Worm (Caenorhabditis elegans): ENCODE results near the gene ctl-2.

DNA sequence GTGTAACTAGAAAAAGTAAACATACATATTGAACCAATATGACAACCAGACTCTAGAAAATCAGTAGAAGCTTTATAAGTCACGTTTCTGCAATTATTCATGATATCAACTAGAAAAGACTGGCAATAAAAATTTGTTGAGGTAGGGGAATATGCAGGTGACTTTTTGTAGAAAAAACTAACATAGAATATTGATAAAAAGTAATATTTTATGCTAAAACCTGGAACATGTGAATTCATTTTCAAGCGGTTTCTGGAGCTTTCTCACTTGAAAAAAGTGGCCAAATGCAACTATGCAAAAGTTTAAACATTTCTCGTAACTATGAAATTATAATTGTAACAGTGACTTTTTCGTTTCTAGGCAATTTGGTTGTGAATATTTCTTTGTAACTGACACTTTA is 12.9 kb downstream of the ctl-2 start, which contains the start of gene srh-42:
- TF ChIP-seq lsy-2 (tag; optimal IDR thresholded peaks at IDR 0.05) = no peak
- TF ChIP-seq R02D3.7 (tag; optimal IDR thresholded peaks at IDR 0.05) = no peak
- TF ChIP-seq lin-39 (tag; optimal IDR thresholded peaks at IDR 0.05) = no peak
- no peak for TF ChIP-seq nhr-77 (tag; optimal IDR thresholded peaks at IDR 0.05)
- no peak for TF ChIP-seq mab-5 (tag; optimal IDR thresholded peaks at IDR 0.05)
- no peak for TF ChIP-seq nhr-237 (tag; optimal IDR thresholded peaks at IDR 0.05)
- no peak for TF ChIP-seq ztf-11 (tag; optimal IDR thresholded peaks at IDR 0.05)
- no peak for TF ChIP-seq aly-2 (tag; optimal IDR thresholded peaks at IDR 0.05)
